Fruit fly (Drosophila melanogaster): ENCODE measurements around the gene CG32099.

The CG32099 gene

DNA sequence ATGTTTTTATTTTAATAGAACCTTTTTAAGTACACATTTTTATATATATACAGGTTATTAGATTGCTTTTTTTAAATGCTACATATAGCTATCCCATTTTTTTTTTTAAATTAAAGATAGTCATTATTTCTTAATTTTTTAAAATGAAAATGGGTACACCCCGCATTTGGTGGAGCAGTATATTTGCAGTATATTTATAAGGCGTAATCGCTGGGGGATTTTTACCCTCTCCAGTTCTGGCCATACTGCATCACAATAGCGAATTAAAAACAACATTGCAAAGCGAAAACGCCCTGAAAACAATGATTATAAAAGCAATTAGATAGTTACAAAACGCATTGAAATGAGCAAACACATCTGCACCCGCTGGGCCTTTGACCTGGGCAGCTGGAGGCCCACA is at the start of gene CG32099:
Gene CG32099, plus strand, starts transcription at position 250 of the 400 bp plus-strand sequence.
- no peak for TF ChIP-seq CG17801 (GFP tag; optimal IDR thresholded peaks at IDR 0.05; ENCODE audit: partially characterized antibody)

DNA sequence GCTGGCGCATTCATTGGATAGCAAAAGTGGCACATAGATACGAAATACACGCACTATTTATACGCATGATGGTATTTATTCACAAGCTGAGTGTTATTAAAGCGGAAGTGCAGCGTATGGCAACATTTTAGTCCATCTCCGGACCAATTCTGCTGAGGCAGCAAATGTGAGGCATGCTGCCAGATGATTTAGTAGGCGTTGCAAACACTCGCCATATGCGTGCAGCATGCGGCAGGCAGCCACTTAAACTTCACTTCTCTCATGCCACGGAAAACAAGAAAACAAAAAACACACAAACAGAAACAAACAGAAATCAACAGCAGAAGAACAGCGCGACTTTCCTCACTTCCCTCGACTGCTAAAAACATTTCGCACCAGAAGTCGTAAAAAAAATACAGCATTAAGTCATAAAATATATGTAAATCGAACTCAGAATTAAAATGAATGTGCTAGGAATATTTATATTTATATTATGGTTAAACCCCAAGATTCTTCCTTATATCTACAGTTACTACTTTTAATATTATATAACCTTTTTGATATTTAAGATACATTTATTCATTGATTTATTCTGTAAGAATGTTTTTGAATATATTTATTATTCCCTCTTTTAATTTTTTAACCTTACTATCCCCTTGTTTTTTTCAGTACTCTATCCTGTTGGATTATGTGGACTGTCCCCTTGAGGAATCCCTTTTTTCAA is 49.6 kb upstream of the CG32099 start:
- TF ChIP-seq CG17801 (GFP tag; optimal IDR thresholded peaks at IDR 0.05; ENCODE audit: partially characterized antibody): no peak

DNA sequence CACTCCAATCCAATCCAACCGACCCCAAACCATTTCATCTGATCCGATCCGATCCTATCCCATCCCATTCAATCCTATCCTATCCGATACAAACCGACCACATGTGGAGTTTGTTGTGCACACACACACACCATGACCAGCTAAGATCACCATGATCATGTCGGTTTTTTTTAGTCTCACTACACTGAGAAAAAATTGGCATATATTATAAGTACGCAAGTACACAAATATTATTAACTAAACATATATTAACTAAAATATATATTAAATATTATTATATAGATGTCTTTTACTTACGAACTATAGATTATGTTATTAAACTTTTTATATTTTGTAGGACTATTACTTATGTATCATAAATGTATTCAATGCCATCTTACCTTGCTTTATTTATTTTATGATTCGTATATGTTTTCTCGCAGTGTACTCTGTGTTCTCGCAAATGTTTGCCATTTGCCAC is 47.1 kb upstream of the CG32099 start:
- no peak for TF ChIP-seq CG17801 (GFP tag; optimal IDR thresholded peaks at IDR 0.05; ENCODE audit: partially characterized antibody)

DNA sequence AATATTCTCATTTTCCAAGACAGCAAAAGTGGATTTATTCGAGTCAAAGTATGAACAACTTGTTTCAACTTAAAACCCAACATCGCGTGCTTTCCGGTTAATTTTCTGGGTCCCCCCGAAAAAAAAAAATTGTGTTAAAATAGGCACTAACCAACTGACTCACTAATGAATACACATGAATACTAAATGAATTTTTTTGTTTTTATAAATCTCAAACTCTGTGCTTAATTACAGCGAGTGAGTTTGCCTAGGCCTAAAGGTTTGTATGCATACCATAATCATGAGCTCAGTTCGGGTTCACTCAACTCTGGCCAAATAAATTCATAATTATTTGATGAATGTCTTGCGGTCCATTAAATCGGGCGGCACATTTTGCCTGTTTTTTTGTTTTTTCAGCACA is 41.7 kb upstream of the CG32099 start:
- TF ChIP-seq CG17801 (GFP tag; optimal IDR thresholded peaks at IDR 0.05; ENCODE audit: partially characterized antibody): no peak

DNA sequence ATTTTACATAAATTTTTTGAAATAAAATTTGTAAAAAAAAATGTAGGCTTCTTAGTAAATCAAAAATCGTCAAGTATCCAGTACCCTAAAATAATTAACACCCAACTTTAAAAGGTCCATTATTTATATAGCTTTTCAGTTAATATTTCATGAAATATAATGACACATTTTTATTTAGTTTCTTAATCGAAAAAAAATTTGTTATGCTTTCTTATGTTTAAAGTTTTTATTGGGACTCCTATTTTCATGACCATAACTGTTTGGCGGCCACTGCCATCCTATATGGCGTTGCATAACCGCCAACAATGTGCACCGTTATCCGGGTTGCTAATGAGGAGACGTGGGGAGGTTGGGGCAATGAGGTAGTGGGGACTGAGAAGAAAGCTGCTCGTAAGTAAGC is 40.6 kb upstream of the CG32099 start:
- no peak for TF ChIP-seq CG17801 (GFP tag; optimal IDR thresholded peaks at IDR 0.05; ENCODE audit: partially characterized antibody)

DNA sequence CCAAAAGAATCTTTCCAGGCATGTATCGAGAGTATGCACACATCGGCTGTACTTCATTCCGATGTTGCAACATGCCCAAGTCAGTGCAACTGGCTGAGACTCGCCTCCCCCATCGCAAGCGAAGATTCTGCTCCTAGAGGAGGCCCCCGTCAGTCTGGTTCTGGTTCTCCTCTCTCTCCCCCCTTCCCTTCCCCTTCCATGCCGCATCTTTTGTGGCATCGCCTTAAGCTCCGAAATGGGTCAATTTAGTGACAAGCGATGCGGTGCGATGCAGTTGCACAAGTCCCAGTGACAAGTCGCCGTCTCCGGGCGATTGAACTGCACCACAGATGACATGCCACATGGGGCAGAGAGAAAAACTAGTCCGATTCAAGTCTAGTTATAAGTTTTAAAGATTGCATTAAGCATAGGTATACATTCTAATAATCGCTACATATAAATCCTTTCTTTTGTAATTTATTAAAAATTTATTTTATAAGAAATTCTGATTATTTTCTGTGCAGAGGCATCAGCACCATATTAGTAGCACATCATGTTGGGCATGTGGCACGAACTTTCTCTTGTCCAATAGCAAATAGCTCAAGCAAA is 39.9 kb upstream of the CG32099 start:
- TF ChIP-seq CG17801 (GFP tag; optimal IDR thresholded peaks at IDR 0.05; ENCODE audit: partially characterized antibody): no peak

DNA sequence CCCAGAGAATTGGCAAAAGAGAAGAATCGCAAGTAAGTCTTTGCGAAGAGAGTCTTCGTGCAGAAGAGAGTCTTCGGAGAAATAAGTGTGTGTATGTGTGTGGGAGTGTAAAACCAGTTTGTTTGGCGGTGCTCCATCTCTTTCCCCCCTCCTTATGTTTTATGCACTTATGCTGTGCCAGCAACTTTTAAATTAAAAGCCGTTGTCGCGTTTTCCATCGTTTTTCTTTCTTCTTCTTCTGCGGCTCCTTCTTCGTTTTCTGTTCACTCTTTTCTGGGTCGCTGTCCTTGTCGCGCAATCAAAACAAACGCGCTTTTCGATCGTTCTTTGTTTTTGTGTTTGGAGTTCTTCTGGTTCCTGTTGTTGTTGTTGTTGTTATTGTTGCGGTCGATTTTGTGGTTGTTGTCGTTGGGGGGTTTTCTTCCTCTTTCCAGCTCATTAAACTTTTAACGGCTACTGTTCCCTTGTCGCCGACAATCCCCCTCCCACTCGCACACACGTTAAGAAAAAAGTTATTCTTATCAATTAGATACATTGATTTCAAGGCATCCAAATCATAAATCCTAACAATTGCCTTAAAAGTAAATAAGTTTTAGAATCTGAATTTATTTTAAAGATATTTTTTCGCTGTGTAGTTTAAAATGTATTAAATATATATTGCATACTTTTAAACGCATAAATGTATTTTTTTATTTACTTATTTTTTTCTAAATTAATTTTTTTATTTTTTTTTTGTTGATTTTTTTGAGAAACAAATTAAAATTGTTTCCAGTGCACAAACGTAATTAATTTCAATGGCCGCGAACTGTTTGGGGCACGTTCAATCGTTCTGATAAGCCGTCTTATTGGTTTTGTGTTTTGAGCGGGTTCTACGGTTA is 37.8 kb upstream of the CG32099 start:
- peak; percentile 77 for TF ChIP-seq CG17801 (GFP tag; optimal IDR thresholded peaks at IDR 0.05; ENCODE audit: partially characterized antibody)

DNA sequence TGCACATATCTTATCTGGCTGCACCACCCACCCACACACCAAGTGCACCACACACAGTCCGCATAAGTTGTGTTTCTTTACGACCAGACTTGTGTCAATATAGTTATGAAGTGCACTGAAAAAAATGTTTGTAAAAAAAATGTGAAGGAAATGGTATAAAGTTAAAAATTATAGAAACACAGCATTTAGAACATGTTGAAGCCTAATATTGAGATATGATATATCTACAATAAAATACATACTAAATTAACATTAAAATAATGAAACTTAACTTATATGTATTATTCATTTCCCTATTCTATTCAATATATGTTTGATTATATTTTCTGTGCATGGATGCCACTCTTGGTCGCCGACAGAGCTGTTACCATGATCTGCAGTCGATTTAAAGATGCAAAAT is 36.1 kb upstream of the CG32099 start:
- TF ChIP-seq CG17801 (GFP tag; optimal IDR thresholded peaks at IDR 0.05; ENCODE audit: partially characterized antibody): no peak

DNA sequence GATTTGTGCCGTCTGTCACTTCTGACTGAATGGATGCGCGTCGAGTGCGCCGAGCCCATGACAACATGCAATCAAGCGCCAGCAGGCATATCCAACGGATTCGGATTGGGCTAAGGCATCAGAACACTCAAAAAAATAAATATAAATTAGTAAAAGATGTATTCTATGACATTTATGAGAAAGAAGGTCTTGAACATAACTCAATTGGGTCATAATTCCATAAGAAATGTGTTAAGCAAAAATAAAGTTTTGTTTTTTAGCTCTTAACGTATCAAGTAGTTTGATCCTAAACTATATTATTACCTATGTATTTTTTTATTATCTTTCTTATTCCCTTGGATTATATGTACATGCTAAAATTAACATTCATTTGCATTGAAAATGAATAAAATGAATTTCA is 35.5 kb upstream of the CG32099 start:
- no peak for TF ChIP-seq CG17801 (GFP tag; optimal IDR thresholded peaks at IDR 0.05; ENCODE audit: partially characterized antibody)

DNA sequence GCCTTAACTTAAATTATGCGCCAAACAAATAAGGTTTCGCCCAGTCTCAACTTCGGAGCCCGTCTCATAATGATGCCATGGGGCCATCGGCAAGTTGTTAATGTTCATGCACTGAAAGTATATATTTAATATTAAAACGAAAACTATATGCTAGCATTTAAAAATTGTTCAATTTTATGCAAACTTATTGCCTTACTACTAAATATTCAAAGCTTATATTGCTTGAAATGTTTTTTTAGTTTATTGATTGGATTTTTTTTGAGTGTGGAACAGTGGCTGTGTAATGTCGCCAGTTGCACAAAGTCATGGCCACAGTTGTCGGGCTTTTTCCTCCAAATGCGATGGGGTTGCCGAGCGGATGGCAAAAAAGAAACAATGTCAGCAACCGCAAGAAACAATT is 34.9 kb upstream of the CG32099 start:
- no peak for TF ChIP-seq CG17801 (GFP tag; optimal IDR thresholded peaks at IDR 0.05; ENCODE audit: partially characterized antibody)

DNA sequence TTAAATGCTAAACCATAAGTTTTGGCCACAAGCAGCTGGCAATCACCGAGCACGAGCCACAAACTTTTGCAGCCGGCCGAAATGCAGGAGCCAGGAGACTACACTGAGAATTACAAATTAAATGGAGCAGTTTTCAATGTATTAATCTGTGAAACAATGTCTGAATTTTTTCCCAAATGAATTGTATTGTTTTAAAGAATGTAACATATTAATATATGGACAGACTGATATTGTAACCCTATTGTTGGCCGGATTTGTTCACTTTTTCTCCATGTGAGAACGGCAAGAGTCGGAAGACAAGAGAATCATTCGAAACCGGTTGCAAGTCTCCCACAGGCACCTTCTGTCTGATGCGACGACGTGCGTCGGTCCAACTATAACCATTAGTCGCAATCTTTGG is 34.0 kb upstream of the CG32099 start:
- TF ChIP-seq CG17801 (GFP tag; optimal IDR thresholded peaks at IDR 0.05; ENCODE audit: partially characterized antibody): no peak

DNA sequence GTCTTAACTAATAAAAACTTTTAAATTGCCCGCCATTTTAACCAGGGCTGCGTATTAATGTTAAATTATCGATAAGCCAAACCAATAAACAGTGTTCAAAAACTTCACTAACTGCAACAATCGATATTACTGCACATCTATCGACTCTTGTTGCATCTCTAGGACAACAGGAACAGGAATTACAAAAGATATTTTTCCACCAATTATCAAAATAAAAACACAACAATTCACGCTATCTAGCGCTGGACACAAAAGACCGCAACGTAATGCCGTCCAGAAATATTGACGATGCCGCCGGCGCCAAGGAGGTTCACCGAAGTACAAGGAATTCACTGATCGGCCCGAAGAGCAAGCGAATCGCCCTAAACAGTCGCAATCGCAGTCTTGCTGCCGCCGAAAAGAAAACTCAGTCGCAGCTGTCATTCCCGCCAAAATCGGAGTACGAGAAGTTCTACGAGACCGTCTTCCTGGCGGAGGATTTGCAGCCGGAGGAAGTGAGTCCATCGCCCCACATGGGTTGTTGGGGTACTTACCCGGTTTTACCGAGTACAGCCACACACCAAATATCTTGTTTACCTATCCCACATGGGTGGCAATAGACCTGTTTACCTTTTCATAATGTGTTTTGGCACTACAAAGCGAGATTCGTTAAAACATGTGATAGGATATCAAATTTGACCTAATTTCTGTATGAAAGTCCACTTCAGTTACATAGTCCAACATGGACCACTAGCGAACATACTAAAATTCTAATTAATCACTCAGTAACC is 32.9 kb upstream of the CG32099 start, which contains the start of gene vers:
Gene vers, plus strand, starts transcription at position 136 of the 770 bp plus-strand sequence.
- TF ChIP-seq CG17801 (GFP tag; optimal IDR thresholded peaks at IDR 0.05; ENCODE audit: partially characterized antibody): peak; percentile 16

DNA sequence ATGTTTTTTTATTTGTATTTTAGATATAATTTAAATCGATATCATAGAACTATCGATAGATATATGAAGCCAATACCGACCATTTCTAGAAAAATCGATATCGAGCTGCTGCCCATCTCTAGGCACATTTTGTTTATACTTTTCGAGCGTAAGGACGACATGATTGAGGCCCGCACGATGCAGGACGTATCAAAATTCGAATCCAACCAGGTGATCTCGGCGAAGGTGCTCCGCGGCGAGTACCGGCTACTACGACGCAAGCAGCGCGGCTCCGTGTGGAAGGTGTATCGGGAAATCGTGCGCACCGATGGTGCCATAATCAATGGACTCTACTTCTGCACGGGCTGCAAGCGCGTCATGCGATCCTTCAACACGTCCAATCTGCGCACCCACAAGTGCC is 30.9 kb upstream of the CG32099 start, which contains the start of gene ssp:
Gene ssp, plus strand, starts transcription at position 102 of the 400 bp plus-strand sequence.
- peak; percentile 66 for TF ChIP-seq CG17801 (GFP tag; optimal IDR thresholded peaks at IDR 0.05; ENCODE audit: partially characterized antibody)

DNA sequence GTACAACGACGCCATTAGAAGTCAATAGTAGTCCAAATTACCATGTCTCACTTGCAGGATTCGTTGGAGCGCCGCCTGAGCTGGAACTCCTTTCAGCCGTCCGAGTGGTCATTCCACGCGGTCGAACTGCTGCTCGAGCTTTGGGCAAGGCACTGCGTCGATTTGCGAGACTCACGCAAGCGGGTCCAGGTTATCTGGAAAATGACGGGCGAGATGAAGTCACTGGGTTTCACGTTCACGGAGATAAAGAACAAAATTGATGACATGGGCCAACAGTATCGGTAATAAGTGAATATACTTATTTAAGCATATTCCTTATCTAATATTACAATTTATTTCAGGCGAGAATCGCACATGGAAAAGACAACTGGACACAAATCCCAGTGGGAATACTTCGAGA is 30.4 kb upstream of the CG32099 start:
- no peak for TF ChIP-seq CG17801 (GFP tag; optimal IDR thresholded peaks at IDR 0.05; ENCODE audit: partially characterized antibody)

All from ovary, adult (tissue).